Fruit fly (Drosophila melanogaster) whole organism, embryonic: Measurements from ENCODE around the gene CG4230.

Experiments
- CG10543 ChIP-seq: fragments of 200-800 bp; sonication (Bioruptor generic); optimal IDR thresholded peaks from 3 replicates; lab custom pipeline; 2017; ENCODE audit warnings: missing biosample characterization, mild to moderate bottlenecking, missing genetic modification characterization, moderate library complexity
- CG10565 ChIP-seq: fragments of 200-800 bp; sonication (Bioruptor generic); optimal IDR thresholded peaks from 3 replicates; lab custom pipeline; 2016; ENCODE audit warnings: missing biosample characterization, mild to moderate bottlenecking, missing genetic modification characterization
- CG11093 ChIP-seq: fragments of 200-800 bp; sonication (Bioruptor generic); IDR thresholded peaks from 3 replicates; pipeline ENCODE4 v1.3.6; 2022; ENCODE audit warnings: missing biosample characterization, missing genetic modification characterization
- CG11723 ChIP-seq: fragments of 200-800 bp; sonication (Bioruptor generic); optimal IDR thresholded peaks from 2 replicates; lab custom pipeline; 2017; ENCODE audit warnings: missing biosample characterization, mild to moderate bottlenecking, missing genetic modification characterization
- CG12071 ChIP-seq: fragments of 200-800 bp; sonication (Bioruptor generic); optimal IDR thresholded peaks from 3 replicates; lab custom pipeline; 2018; ENCODE audit warnings: missing biosample characterization, mild to moderate bottlenecking, missing genetic modification characterization
- CG14667 ChIP-seq: fragments of 200-800 bp; sonication (Bioruptor generic); IDR thresholded peaks from 2 replicates; pipeline ENCODE4 v1.3.6; 2022; ENCODE audit warnings: missing biosample characterization, missing genetic modification characterization
- CG15269 ChIP-seq: fragments of 200-800 bp; sonication (Bioruptor generic); optimal IDR thresholded peaks from 2 replicates; lab custom pipeline; 2018; ENCODE audit warnings: missing biosample characterization, mild to moderate bottlenecking, missing genetic modification characterization, moderate library complexity
- CG1529 ChIP-seq: fragments of 200-800 bp; sonication (Bioruptor generic); optimal IDR thresholded peaks from 3 replicates; lab custom pipeline; 2018; ENCODE audit warnings: missing biosample characterization, missing genetic modification characterization
- CG16815 ChIP-seq: fragments of 200-800 bp; sonication (Bioruptor generic); optimal IDR thresholded peaks from 3 replicates; lab custom pipeline; 2017; ENCODE audit warnings: missing biosample characterization, mild to moderate bottlenecking, missing genetic modification characterization
- CG17829 ChIP-seq: fragments of 200-800 bp; optimal IDR thresholded peaks from 2 replicates; lab custom pipeline; 2019; ENCODE audit warnings: missing biosample characterization, mild to moderate bottlenecking, missing genetic modification characterization, moderate library complexity
- CG31388 ChIP-seq: fragments of 200-800 bp; sonication (Bioruptor generic); optimal IDR thresholded peaks from 2 replicates; lab custom pipeline; 2016; ENCODE audit warnings: missing biosample characterization, missing genetic modification characterization
- CG3163 ChIP-seq: fragments of 200-800 bp; sonication (Bioruptor generic); optimal IDR thresholded peaks from 3 replicates; lab custom pipeline; 2016; ENCODE audit warnings: missing biosample characterization, missing genetic modification characterization
- CG34376 ChIP-seq: fragments of 200-800 bp; sonication (Bioruptor generic); optimal IDR thresholded peaks from 2 replicates; lab custom pipeline; 2018; ENCODE audit warnings: missing biosample characterization, mild to moderate bottlenecking, missing genetic modification characterization
- CG3995 ChIP-seq: fragments of 200-800 bp; sonication (Bioruptor generic); optimal IDR thresholded peaks from 3 replicates; lab custom pipeline; 2016; ENCODE audit warnings: missing biosample characterization, missing genetic modification characterization
- CG6254 ChIP-seq: fragments of 200-800 bp; sonication (Bioruptor generic); optimal IDR thresholded peaks from 3 replicates; lab custom pipeline; 2017; ENCODE audit warnings: mild to moderate bottlenecking, missing biosample characterization, missing genetic modification reagents, missing genetic modification characterization
- CG7372 ChIP-seq: fragments of 200-800 bp; sonication (Bioruptor generic); IDR thresholded peaks from 2 replicates; pipeline ENCODE4 v1.3.6; 2022; ENCODE audit warnings: missing biosample characterization, missing genetic modification characterization
- CG7839 ChIP-seq: fragments of 200-800 bp; sonication (Bioruptor generic); optimal IDR thresholded peaks from 3 replicates; lab custom pipeline; 2018; ENCODE audit warnings: missing biosample characterization, mild to moderate bottlenecking, missing genetic modification characterization, moderate library complexity
- CkIIα-i1 ChIP-seq: fragments of 200-800 bp; sonication (Bioruptor generic); IDR thresholded peaks from 2 replicates; pipeline ENCODE4 v1.3.6; 2022; ENCODE audit warnings: missing biosample characterization, missing genetic modification characterization
- Dip2 ChIP-seq: fragments of 200-800 bp; sonication (Bioruptor generic); IDR thresholded peaks from 2 replicates; pipeline ENCODE4 v1.3.6; 2022; ENCODE audit warnings: missing biosample characterization, missing genetic modification characterization
- Dll ChIP-seq: fragments of 200-800 bp; sonication (Bioruptor generic); IDR thresholded peaks from 4 replicates; pipeline ENCODE4 v1.3.6; 2022; ENCODE audit warnings: missing biosample characterization, missing genetic modification characterization; ENCODE audit not compliant: partially characterized antibody
- Dp ChIP-seq: fragments of 200-800 bp; sonication (Bioruptor generic); optimal IDR thresholded peaks from 2 replicates; lab custom pipeline; 2018; ENCODE audit warnings: missing biosample characterization, mild to moderate bottlenecking, missing genetic modification characterization, moderate library complexity
- Ets65A ChIP-seq: fragments of 200-800 bp; sonication (Bioruptor generic); peaks from one replicate; lab custom pipeline; 2016; ENCODE audit warnings: missing biosample characterization, missing genetic modification characterization
- HLH4C ChIP-seq: fragments of 200-800 bp; sonication (Bioruptor generic); IDR thresholded peaks from 3 replicates; pipeline ENCODE4 v1.3.6; 2022; ENCODE audit warnings: missing biosample characterization, missing genetic modification characterization; ENCODE audit not compliant: partially characterized antibody
- Hr39 ChIP-seq: fragments of >200 bp; optimal IDR thresholded peaks from 2 replicates; lab custom pipeline; 2017
- Hsf ChIP-seq: fragments of 200-800 bp; sonication (Bioruptor generic); optimal IDR thresholded peaks from 3 replicates; lab custom pipeline; 2016; ENCODE audit warnings: missing biosample characterization, missing genetic modification characterization
- Jarid2 ChIP-seq: fragments of 200-800 bp; sonication (Bioruptor generic); optimal IDR thresholded peaks from 3 replicates; lab custom pipeline; 2017; ENCODE audit warnings: mild to moderate bottlenecking, missing biosample characterization, missing genetic modification reagents, missing genetic modification characterization
- Med ChIP-seq: fragments of 200-800 bp; sonication (Bioruptor generic); peaks from one replicate; lab custom pipeline; 2016; ENCODE audit warnings: missing biosample characterization, missing genetic modification characterization, mild to moderate bottlenecking, inconsistent platforms, moderate library complexity
- Ravus ChIP-seq: fragments of 200-800 bp; sonication (Bioruptor generic); IDR thresholded peaks from 2 replicates; pipeline ENCODE4 v1.3.6; 2022; ENCODE audit warnings: missing biosample characterization, missing genetic modification characterization
- Tbp ChIP-seq: fragments of >200 bp; optimal IDR thresholded peaks from 2 replicates; lab custom pipeline; 2018; ENCODE audit warnings: missing biosample characterization, missing genetic modification characterization
- Xrp1 ChIP-seq: fragments of 200-800 bp; sonication (Bioruptor generic); IDR thresholded peaks from 2 replicates; pipeline ENCODE4 v1.3.6; 2022; ENCODE audit warnings: missing biosample characterization, missing genetic modification characterization
- amos ChIP-seq: fragments of 200-800 bp; sonication (Bioruptor generic); IDR thresholded peaks from 2 replicates; pipeline ENCODE4 v1.3.6; 2022; ENCODE audit warnings: missing biosample characterization, missing genetic modification characterization; ENCODE audit not compliant: partially characterized antibody
- bbx ChIP-seq: fragments of 200-800 bp; sonication (Bioruptor generic); IDR thresholded peaks from 2 replicates; pipeline ENCODE4 v1.3.6; 2022; ENCODE audit warnings: missing biosample characterization, missing genetic modification characterization; ENCODE audit not compliant: partially characterized antibody
- cato ChIP-seq: fragments of 200-800 bp; sonication (Bioruptor generic); optimal IDR thresholded peaks from 2 replicates; lab custom pipeline; 2016; ENCODE audit warnings: missing biosample characterization, missing genetic modification characterization, borderline replicate concordance
- corto ChIP-seq: fragments of 200-800 bp; sonication (Bioruptor generic); optimal IDR thresholded peaks from 2 replicates; lab custom pipeline; 2016; ENCODE audit warnings: missing biosample characterization, mild to moderate bottlenecking, missing genetic modification characterization, moderate library complexity
- dati ChIP-seq: fragments of 200-800 bp; sonication (Bioruptor generic); IDR thresholded peaks from 2 replicates; pipeline ENCODE4 v1.3.6; 2022; ENCODE audit warnings: missing biosample characterization, missing genetic modification characterization
- disco-r ChIP-seq: fragments of 200-800 bp; sonication (Bioruptor generic); optimal IDR thresholded peaks from 2 replicates; lab custom pipeline; 2016; ENCODE audit warnings: missing biosample characterization, missing genetic modification characterization
- ems ChIP-seq: fragments of 200-800 bp; sonication (Bioruptor generic); optimal IDR thresholded peaks from 3 replicates; lab custom pipeline; 2016; ENCODE audit warnings: missing biosample characterization, missing genetic modification characterization
- fd102C ChIP-seq: fragments of 200-800 bp; sonication (Bioruptor generic); optimal IDR thresholded peaks from 2 replicates; lab custom pipeline; 2018; ENCODE audit warnings: missing biosample characterization, mild to moderate bottlenecking, missing genetic modification characterization, moderate library complexity
- ftz-f1 ChIP-seq: fragments of 200-800 bp; sonication (Bioruptor generic); optimal IDR thresholded peaks from 2 replicates; lab custom pipeline; 2016; ENCODE audit warnings: missing biosample characterization, missing genetic modification characterization
- kah ChIP-seq: fragments of 200-800 bp; sonication (Bioruptor generic); optimal IDR thresholded peaks from 2 replicates; lab custom pipeline; 2018; ENCODE audit warnings: missing biosample characterization, mild to moderate bottlenecking, missing genetic modification characterization
- mirr ChIP-seq: fragments of 200-800 bp; sonication (Bioruptor generic); optimal IDR thresholded peaks from 3 replicates; lab custom pipeline; 2018; ENCODE audit warnings: missing biosample characterization, mild to moderate bottlenecking, missing genetic modification characterization
- pfk ChIP-seq: fragments of 200-800 bp; sonication (Bioruptor generic); optimal IDR thresholded peaks from 2 replicates; lab custom pipeline; 2018; ENCODE audit warnings: missing biosample characterization, mild to moderate bottlenecking, missing genetic modification characterization, moderate library complexity
- pros ChIP-seq: fragments of 200-800 bp; sonication (Bioruptor generic); optimal IDR thresholded peaks from 3 replicates; lab custom pipeline; 2019; ENCODE audit warnings: missing biosample characterization, mild to moderate bottlenecking, missing genetic modification characterization, moderate library complexity
- sens ChIP-seq: fragments of 200-800 bp; sonication (Bioruptor generic); peaks from one replicate; lab custom pipeline; 2016; ENCODE audit warnings: missing biosample characterization, missing genetic modification characterization
- sim ChIP-seq: fragments of 200-800 bp; sonication (Bioruptor generic); IDR thresholded peaks from 2 replicates; pipeline ENCODE4 v1.3.6; 2022; ENCODE audit warnings: missing biosample characterization, missing genetic modification characterization
- sisA ChIP-seq: fragments of 200-800 bp; sonication (Bioruptor generic); IDR thresholded peaks from 2 replicates; pipeline ENCODE4 v1.3.6; 2022; ENCODE audit warnings: missing biosample characterization, missing genetic modification characterization
- slbo ChIP-seq: fragments of 200-800 bp; sonication (Bioruptor generic); IDR thresholded peaks from 2 replicates; pipeline ENCODE4 v1.3.6; 2022; ENCODE audit warnings: missing biosample characterization, missing genetic modification characterization
- tap ChIP-seq: fragments of 200-800 bp; optimal IDR thresholded peaks from 3 replicates; lab custom pipeline; 2019; ENCODE audit warnings: missing biosample characterization, mild to moderate bottlenecking, missing genetic modification characterization, moderate library complexity
- tll ChIP-seq, 2 experiments: fragments of 200-800 bp in 1 of 2; fragments of >200 bp in 1 of 2; sonication (Bioruptor generic) in 1 of 2; optimal IDR thresholded peaks; 2 replicates each; lab custom pipeline; 2017 to 2019; ENCODE audit warnings: missing biosample characterization in 2 of 2, missing genetic modification characterization in 2 of 2, mild to moderate bottlenecking in 1 of 2, moderate library complexity in 1 of 2
- trh ChIP-seq: fragments of 200-800 bp; sonication (Bioruptor generic); optimal IDR thresholded peaks from 2 replicates; lab custom pipeline; 2016; ENCODE audit warnings: missing biosample characterization, missing genetic modification characterization
- zen ChIP-seq: fragments of 200-800 bp; sonication (Bioruptor generic); optimal IDR thresholded peaks from 3 replicates; lab custom pipeline; 2018; ENCODE audit warnings: missing biosample characterization, mild to moderate bottlenecking, missing genetic modification characterization, moderate library complexity
- zf30C ChIP-seq: fragments of 200-800 bp; sonication (Bioruptor generic); optimal IDR thresholded peaks from 3 replicates; lab custom pipeline; 2018; ENCODE audit warnings: missing biosample characterization, mild to moderate bottlenecking, missing genetic modification characterization

The CG4230 gene

dm6 chr2L:5092145-5092544, 3.9 kb upstream of the CG4230 start (continued):
- TF ChIP-seq HLH4C = no peak
- TF ChIP-seq zf30C (GFP tag; lab: Kevin White, UChicago) = no peak
- no peak for TF ChIP-seq corto (GFP tag; lab: Kevin White, UChicago)
- TF ChIP-seq amos (GFP tag; lab: Robert Waterston, UW) = no peak
- no peak for TF ChIP-seq CG3163 (GFP tag; lab: Kevin White, UChicago)
- no peak for TF ChIP-seq Tbp (GFP tag; lab: Kevin White, UChicago)
- TF ChIP-seq mirr (GFP tag; lab: Kevin White, UChicago) = no peak
- TF ChIP-seq CG15269 (tag; lab: Kevin White, UChicago) = no peak
- no peak for TF ChIP-seq disco-r (GFP tag; lab: Kevin White, UChicago)
- TF ChIP-seq CG3995 (GFP tag; lab: Kevin White, UChicago) = peak; percentile 12
- no peak for TF ChIP-seq Med (GFP tag; lab: Kevin White, UChicago)
- TF ChIP-seq sens (GFP tag; lab: Kevin White, UChicago) = peak; percentile 65
- TF ChIP-seq trh (GFP tag; lab: Kevin White, UChicago) = no peak
- no peak for TF ChIP-seq zen
- no peak for TF ChIP-seq cato (GFP tag; lab: Kevin White, UChicago)
- no peak for TF ChIP-seq CkIIα-i1 (GFP tag; lab: Robert Waterston, UW)
- no peak for TF ChIP-seq CG10543 (GFP tag; lab: Kevin White, UChicago)
- no peak for TF ChIP-seq sim (GFP tag; lab: Robert Waterston, UW)
- no peak for TF ChIP-seq Hsf (GFP tag; lab: Kevin White, UChicago)
- TF ChIP-seq pfk (GFP tag; lab: Kevin White, UChicago) = no peak
- no peak for TF ChIP-seq CG1529 (GFP tag; lab: Kevin White, UChicago)
- no peak for TF ChIP-seq CG14667 (GFP tag; lab: Robert Waterston, UW)
- no peak for TF ChIP-seq kah (GFP tag; lab: Kevin White, UChicago)
- TF ChIP-seq sisA = no peak
- TF ChIP-seq CG34376 = peak; percentile 77
- no peak for TF ChIP-seq CG6254 (GFP tag; lab: Kevin White, UChicago)
- TF ChIP-seq Dp = no peak
- TF ChIP-seq Dll = no peak
- TF ChIP-seq Ravus (GFP tag; lab: Robert Waterston, UW) = no peak
- no peak for TF ChIP-seq ftz-f1 (GFP tag; lab: Kevin White, UChicago)
- TF ChIP-seq Dip2 (GFP tag; lab: Robert Waterston, UW) = no peak
- no peak for TF ChIP-seq CG31388 (GFP tag; lab: Kevin White, UChicago)
- no peak for TF ChIP-seq pros (GFP tag; lab: Kevin White, UChicago)
- no peak for TF ChIP-seq dati (GFP tag; lab: Robert Waterston, UW)
- no peak for TF ChIP-seq CG17829 (tag; lab: Kevin White, UChicago)
- no peak for TF ChIP-seq Hr39 (lab: Kevin White, UChicago)
- no peak for TF ChIP-seq tll (GFP tag; optimal IDR thresholded peaks at IDR 0.05; lab: Kevin White, UChicago)
- no peak for TF ChIP-seq CG7839 (tag; lab: Kevin White, UChicago)
- TF ChIP-seq CG16815 (GFP tag; lab: Kevin White, UChicago) = no peak
- peak; percentile 6 for TF ChIP-seq Ets65A (GFP tag; lab: Kevin White, UChicago)
- TF ChIP-seq CG11723 (GFP tag; lab: Kevin White, UChicago) = no peak
- no peak for TF ChIP-seq tap (tag; lab: Kevin White, UChicago)
- no peak for TF ChIP-seq fd102C (GFP tag; lab: Kevin White, UChicago)
- no peak for TF ChIP-seq CG12071 (GFP tag; lab: Kevin White, UChicago)
- TF ChIP-seq CG7372 (GFP tag; lab: Robert Waterston, UW) = no peak
- TF ChIP-seq CG11093 = no peak
- no peak for TF ChIP-seq CG10565 (GFP tag; lab: Kevin White, UChicago)
- TF ChIP-seq bbx = no peak
- peak; percentile 37; the same call in 1 of the 2 replicates for TF ChIP-seq Xrp1 (GFP tag; lab: Robert Waterston, UW)
- peak; percentile 17; the same call in 1 of the 2 replicates for TF ChIP-seq slbo (GFP tag; lab: Robert Waterston, UW)
- TF ChIP-seq ems = no peak
- TF ChIP-seq Jarid2 (GFP tag; lab: Kevin White, UChicago) = no peak
